Fruit fly (Drosophila melanogaster): ENCODE data around the gene Dhc1.

Gene Dhc1

DNA sequence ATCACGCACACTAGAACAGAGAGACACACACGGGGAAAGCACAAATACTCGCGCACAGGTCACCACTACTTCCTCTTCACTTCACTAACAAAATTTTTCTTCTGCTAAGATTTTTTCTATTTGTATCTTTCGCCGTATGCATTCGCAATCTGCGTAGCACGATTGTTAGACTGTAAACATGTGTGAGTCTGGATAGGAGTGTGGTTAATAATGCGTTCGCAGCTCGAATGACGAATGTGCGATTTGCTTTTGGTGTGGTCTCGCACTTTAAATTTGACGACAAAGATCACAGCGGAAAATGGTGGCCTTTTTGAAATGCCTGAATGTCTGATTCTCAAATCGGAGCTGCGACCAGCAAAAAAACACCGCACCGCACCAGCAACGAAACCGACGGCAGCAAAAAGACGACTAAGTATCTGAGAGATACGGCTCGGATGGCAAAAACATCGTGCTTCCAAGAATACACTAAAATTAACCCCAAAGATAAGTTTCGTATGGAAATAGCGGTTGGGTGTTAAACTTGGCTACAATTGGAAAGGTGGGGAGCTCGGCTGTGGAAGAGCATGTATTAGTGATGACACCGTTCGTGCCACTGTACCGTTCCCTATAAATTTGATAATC, 30.7 kb upstream of the Dhc1 start, which contains the start of gene Unc-115a (continued):
- TF ChIP-seq CG15011 (GFP tag; optimal IDR thresholded peaks at IDR 0.05) (no peak), bigmax (GFP tag; optimal IDR thresholded peaks at IDR 0.05) (peak; percentile 86), Oaz (GFP tag; IDR thresholded peaks at IDR 0.05) (no peak), nau (GFP tag; optimal IDR thresholded peaks at IDR 0.05) (no peak), CG30431 (GFP tag; optimal IDR thresholded peaks at IDR 0.05) (no peak), CG15269 (tag; optimal IDR thresholded peaks at IDR 0.05) (no peak), ewg (GFP tag; optimal IDR thresholded peaks at IDR 0.05) (peak; percentile 15), exex (tag; optimal IDR thresholded peaks at IDR 0.05) (no peak), CG15514 (GFP tag; optimal IDR thresholded peaks at IDR 0.05) (peak; percentile 85), Bdp1 (GFP tag; optimal IDR thresholded peaks at IDR 0.05) (peak; percentile 40), lilli (GFP tag; optimal IDR thresholded peaks at IDR 0.05) (peak; percentile 39), Atf-2 (GFP tag; optimal IDR thresholded peaks at IDR 0.05) (peak; percentile 29), CG8924 (tag; optimal IDR thresholded peaks at IDR 0.05) (peak; percentile 66), Gug (GFP tag; IDR thresholded peaks at IDR 0.05) (peak; percentile 45; the same call in 2 of the 4 replicates), D (optimal IDR thresholded peaks at IDR 0.05) (no peak), D (GFP tag; optimal IDR thresholded peaks at IDR 0.05) (no peak), Drgx (GFP tag; IDR thresholded peaks at IDR 0.05) (no peak), Rx (GFP tag; IDR thresholded peaks at IDR 0.05) (no peak), dimm (GFP tag; IDR thresholded peaks at IDR 0.05) (no peak), ash1 (GFP tag; optimal IDR thresholded peaks at IDR 0.05) (no peak), CG32532 (GFP tag; IDR thresholded peaks at IDR 0.05) (no peak), CG10267 (tag; optimal IDR thresholded peaks at IDR 0.05) (peak; percentile 74), CG7745 (tag; optimal IDR thresholded peaks at IDR 0.05) (no peak), luna (GFP tag; optimal IDR thresholded peaks at IDR 0.05) (peak; percentile 8), grn (GFP tag; optimal IDR thresholded peaks at IDR 0.05) (peak; percentile 70), gcm2 (GFP tag; optimal IDR thresholded peaks at IDR 0.05) (peak; percentile 53), Ravus (GFP tag; IDR thresholded peaks at IDR 0.05) (no peak), run (tag; optimal IDR thresholded peaks at IDR 0.05) (no peak), CG14014 (GFP tag; IDR thresholded peaks at IDR 0.05) (no peak), CrebB (tag; optimal IDR thresholded peaks at IDR 0.05) (peak; percentile 18), CG3726 (GFP tag; IDR thresholded peaks at IDR 0.05) (no peak), slou (GFP tag; optimal IDR thresholded peaks at IDR 0.05) (peak; percentile 3), Vsx1 (GFP tag; optimal IDR thresholded peaks at IDR 0.05) (no peak), CG13296 (GFP tag; optimal IDR thresholded peaks at IDR 0.05) (peak; percentile 41), eve (GFP tag; optimal IDR thresholded peaks at IDR 0.05) (no peak), lab (GFP tag; optimal IDR thresholded peaks at IDR 0.05) (no peak), repo (GFP tag; optimal IDR thresholded peaks at IDR 0.05) (peak; percentile 61), CG9727 (GFP tag; optimal IDR thresholded peaks at IDR 0.05) (peak; percentile 52), CG12299 (tag; optimal IDR thresholded peaks at IDR 0.05) (peak; percentile 52), CG13624 (GFP tag; optimal IDR thresholded peaks at IDR 0.05) (peak; percentile 78), CG12659 (GFP tag; optimal IDR thresholded peaks at IDR 0.05) (peak; percentile 86), Side (GFP tag; optimal IDR thresholded peaks at IDR 0.05) (peak; percentile 44), ranshi (GFP tag; IDR thresholded peaks at IDR 0.05) (no peak), sqz (GFP tag; optimal IDR thresholded peaks at IDR 0.05) (peak; percentile 59), ro (GFP tag; IDR thresholded peaks at IDR 0.05) (no peak), insv (GFP tag; optimal IDR thresholded peaks at IDR 0.05) (peak in 1 of 2 experiments; percentile 87), gcm (GFP tag; optimal IDR thresholded peaks at IDR 0.05) (peak; percentile 42), Doc3 (GFP tag; IDR thresholded peaks at IDR 0.05; ENCODE audit: partially characterized antibody) (no peak), gsb-n (tag; optimal IDR thresholded peaks at IDR 0.05) (no peak), B-H2 (GFP tag; optimal IDR thresholded peaks at IDR 0.05) (peak; percentile 78), yki (optimal IDR thresholded peaks at IDR 0.05) (no peak)
